Worm (Caenorhabditis elegans) whole organism, L1 larva: ENCODE data around the gene abch-1.

Source experiments
- C04F5.9 ChIP-seq: sonication (generic microtip); optimal IDR thresholded peaks from 2 replicates; lab custom pipeline; 2016; ENCODE audit warnings: missing genetic modification characterization, missing compliant biosample characterization
- C16A3.4 ChIP-seq: fragments of 150-350 bp; optimal IDR thresholded peaks from 2 replicates; lab custom pipeline; 2014; ENCODE audit warnings: missing biosample characterization, missing genetic modification characterization
- C34B4.2 ChIP-seq: sonication (generic microtip); optimal IDR thresholded peaks from 2 replicates; lab custom pipeline; 2017; ENCODE audit warnings: mild to moderate bottlenecking, missing genetic modification characterization, missing compliant biosample characterization
- Y116A8C.19 ChIP-seq: sonication (generic microtip); optimal IDR thresholded peaks from 2 replicates; lab custom pipeline; 2016; ENCODE audit warnings: missing compliant biosample characterization, missing genetic modification characterization, borderline replicate concordance
- aha-1 ChIP-seq: fragments of 150-350 bp; optimal IDR thresholded peaks from 2 replicates; lab custom pipeline; 2014; ENCODE audit warnings: missing biosample characterization, missing genetic modification characterization
- alr-1 ChIP-seq: fragments of 200-800 bp; sonication (Bioruptor generic); optimal IDR thresholded peaks from 2 replicates; lab custom pipeline; 2018; ENCODE audit warnings: borderline replicate concordance, mild to moderate bottlenecking, missing genetic modification characterization, missing compliant biosample characterization
- aly-2 ChIP-seq: fragments of 150-350 bp; optimal IDR thresholded peaks from 2 replicates; lab custom pipeline; 2014; ENCODE audit warnings: missing biosample characterization, missing genetic modification characterization
- ceh-63 ChIP-seq: fragments of 200-800 bp; sonication (Bioruptor generic); optimal IDR thresholded peaks from 2 replicates; lab custom pipeline; 2018; ENCODE audit warnings: mild to moderate bottlenecking, missing genetic modification characterization, missing compliant biosample characterization
- ceh-8 ChIP-seq: fragments of 200-800 bp; sonication (Bioruptor generic); optimal IDR thresholded peaks from 2 replicates; lab custom pipeline; 2018; ENCODE audit warnings: mild to moderate bottlenecking, missing genetic modification characterization, moderate library complexity, missing compliant biosample characterization
- ceh-88 ChIP-seq: fragments of 200-800 bp; sonication (Bioruptor generic); IDR thresholded peaks from 2 replicates; pipeline ENCODE4 v1.3.6; 2022; ENCODE audit warnings: missing genetic modification characterization, missing compliant biosample characterization
- dsc-1 ChIP-seq: sonication (generic microtip); optimal IDR thresholded peaks from 2 replicates; lab custom pipeline; 2016; ENCODE audit warnings: mild to moderate bottlenecking, missing genetic modification characterization, missing compliant biosample characterization
- efl-1 ChIP-seq, 4 experiments: fragments of 150-350 bp; optimal IDR thresholded peaks in 3 of 4; peaks in 1 of 4; 1 replicate in 1 of 4; 2 replicates in 3 of 4; lab custom pipeline; 2014; ENCODE audit warnings: missing biosample characterization in 2 of 4, missing genetic modification characterization in 2 of 4, missing genetic modification reagents in 2 of 4
- egl-13 ChIP-seq: sonication (generic microtip); optimal IDR thresholded peaks from 2 replicates; lab custom pipeline; 2016; ENCODE audit warnings: missing genotype, missing genetic modification reagents, missing genetic modification characterization, missing compliant biosample characterization
- elt-2 ChIP-seq: sonication (generic microtip); optimal IDR thresholded peaks from 2 replicates; lab custom pipeline; 2016; ENCODE audit warnings: missing genetic modification characterization, mild to moderate bottlenecking, inconsistent platforms, missing compliant biosample characterization, missing genetic modification reagents
- ets-5 ChIP-seq: fragments of 200-800 bp; sonication (Bioruptor generic); IDR thresholded peaks from 2 replicates; pipeline ENCODE4 v1.3.6; 2022; ENCODE audit warnings: missing genetic modification characterization, missing compliant biosample characterization
- fkh-8 ChIP-seq: sonication (generic microtip); optimal IDR thresholded peaks from 2 replicates; lab custom pipeline; 2016; ENCODE audit warnings: mild to moderate bottlenecking, missing genetic modification characterization, missing compliant biosample characterization
- fos-1 ChIP-seq: fragments of 150-350 bp; optimal IDR thresholded peaks from 2 replicates; lab custom pipeline; 2014; ENCODE audit warnings: missing biosample characterization, missing genetic modification characterization
- grh-1 ChIP-seq: fragments of 200-800 bp; sonication (Bioruptor generic); IDR thresholded peaks from 2 replicates; pipeline ENCODE4 v1.3.6; 2022; ENCODE audit warnings: missing genetic modification reagents, missing genetic modification characterization, missing compliant biosample characterization
- hlh-17 ChIP-seq: fragments of 200-800 bp; sonication (Bioruptor generic); optimal IDR thresholded peaks from 2 replicates; lab custom pipeline; 2018; ENCODE audit warnings: missing genetic modification characterization, mild to moderate bottlenecking, missing compliant biosample characterization, moderate library complexity, borderline replicate concordance
- hpl-2 ChIP-seq: fragments of 150-350 bp; optimal IDR thresholded peaks from 2 replicates; lab custom pipeline; 2014; ENCODE audit warnings: missing biosample characterization, missing genetic modification reagents, missing genetic modification characterization
- irx-1 ChIP-seq: sonication (generic microtip); optimal IDR thresholded peaks from 2 replicates; lab custom pipeline; 2016; ENCODE audit warnings: missing genetic modification characterization, missing compliant biosample characterization
- isw-1 ChIP-seq: fragments of 200-800 bp; sonication (Bioruptor generic); IDR thresholded peaks from 2 replicates; pipeline ENCODE4 v1.3.6; 2022; ENCODE audit warnings: missing genetic modification characterization, missing compliant biosample characterization
- jun-1 ChIP-seq: fragments of 150-350 bp; optimal IDR thresholded peaks from 2 replicates; lab custom pipeline; 2014; ENCODE audit warnings: missing biosample characterization, missing genetic modification reagents, missing genetic modification characterization
- lin-14 ChIP-seq: fragments of 200-800 bp; sonication (Bioruptor generic); optimal IDR thresholded peaks from 2 replicates; lab custom pipeline; 2018; ENCODE audit warnings: mild to moderate bottlenecking, missing genetic modification characterization, moderate library complexity, missing compliant biosample characterization
- lin-15B ChIP-seq: fragments of 150-350 bp; sonication (generic microtip); optimal IDR thresholded peaks from 3 replicates; lab custom pipeline; 2014; ENCODE audit warnings: missing biosample characterization, missing genetic modification characterization
- lin-35 ChIP-seq, 2 experiments: fragments of 150-350 bp; optimal IDR thresholded peaks; 2 replicates each; lab custom pipeline; 2014; ENCODE audit warnings: missing biosample characterization in 2 of 2, missing genetic modification characterization in 2 of 2, missing genetic modification reagents in 2 of 2
- lin-39 ChIP-seq: fragments of 150-350 bp; optimal IDR thresholded peaks from 2 replicates; lab custom pipeline; 2014; ENCODE audit warnings: missing biosample characterization, missing genetic modification reagents, missing genetic modification characterization
- lsy-2 ChIP-seq, 2 experiments: fragments of 150-350 bp; optimal IDR thresholded peaks; 2 replicates each; lab custom pipeline; 2014; ENCODE audit warnings: missing biosample characterization in 2 of 2, missing genetic modification characterization in 2 of 2
- mab-9 ChIP-seq: fragments of 200-800 bp; sonication (Bioruptor generic); IDR thresholded peaks from 2 replicates; pipeline ENCODE4 v1.3.6; 2022; ENCODE audit warnings: missing genetic modification reagents, missing genetic modification characterization, missing compliant biosample characterization
- mdl-1 ChIP-seq, 2 experiments: fragments of 150-350 bp; optimal IDR thresholded peaks; 2 replicates each; lab custom pipeline; 2014 to 2017; ENCODE audit warnings: missing biosample characterization in 2 of 2, missing genetic modification characterization in 2 of 2, inconsistent platforms in 1 of 2
- mef-2 ChIP-seq: fragments of 150-350 bp; optimal IDR thresholded peaks from 2 replicates; lab custom pipeline; 2014; ENCODE audit warnings: missing biosample characterization, missing genetic modification characterization
- nhr-12 ChIP-seq: sonication (generic microtip); optimal IDR thresholded peaks from 2 replicates; lab custom pipeline; 2017; ENCODE audit warnings: missing biosample characterization, missing genetic modification characterization
- nhr-20 ChIP-seq: sonication (generic microtip); optimal IDR thresholded peaks from 2 replicates; lab custom pipeline; 2016; ENCODE audit warnings: mild to moderate bottlenecking, missing genetic modification characterization, missing compliant biosample characterization
- nhr-47 ChIP-seq: sonication (generic microtip); optimal IDR thresholded peaks from 2 replicates; lab custom pipeline; 2016; ENCODE audit warnings: mild to moderate bottlenecking, missing genetic modification characterization, moderate library complexity, missing compliant biosample characterization
- nhr-71 ChIP-seq: sonication (generic microtip); optimal IDR thresholded peaks from 2 replicates; lab custom pipeline; 2016; ENCODE audit warnings: mild to moderate bottlenecking, missing genetic modification characterization, moderate library complexity, missing compliant biosample characterization
- nhr-76 ChIP-seq: sonication (generic microtip); optimal IDR thresholded peaks from 2 replicates; lab custom pipeline; 2017; ENCODE audit warnings: missing biosample characterization, missing genetic modification characterization
- nhr-77 ChIP-seq: fragments of 150-350 bp; optimal IDR thresholded peaks from 2 replicates; lab custom pipeline; 2014; ENCODE audit warnings: missing biosample characterization, missing genetic modification characterization
- nhr-85 ChIP-seq: sonication (generic microtip); peaks from one replicate; lab custom pipeline; 2016; ENCODE audit warnings: missing genetic modification characterization, inconsistent platforms, missing compliant biosample characterization
- pag-3 ChIP-seq: sonication (generic microtip); optimal IDR thresholded peaks from 2 replicates; lab custom pipeline; 2017; ENCODE audit warnings: missing genetic modification characterization, mild to moderate bottlenecking, missing compliant biosample characterization, antibody characterized with exemption, borderline replicate concordance; ENCODE audit not compliant: insufficient read depth
- pax-3 ChIP-seq: fragments of 200-800 bp; sonication (Bioruptor generic); optimal IDR thresholded peaks from 2 replicates; lab custom pipeline; 2018; ENCODE audit warnings: mild to moderate bottlenecking, missing genetic modification characterization, moderate library complexity, missing compliant biosample characterization
- rnt-1 ChIP-seq: sonication (generic microtip); optimal IDR thresholded peaks from 2 replicates; lab custom pipeline; 2016; ENCODE audit warnings: mild to moderate bottlenecking, missing genetic modification characterization, moderate library complexity, missing compliant biosample characterization
- skn-1 ChIP-seq: fragments of 150-350 bp; optimal IDR thresholded peaks from 2 replicates; lab custom pipeline; 2014; ENCODE audit warnings: missing biosample characterization, missing genetic modification characterization
- snpc-4 ChIP-seq: fragments of 150-350 bp; optimal IDR thresholded peaks from 2 replicates; lab custom pipeline; 2014; ENCODE audit warnings: missing biosample characterization, missing genetic modification characterization
- snu-23 ChIP-seq: sonication (generic microtip); optimal IDR thresholded peaks from 2 replicates; lab custom pipeline; 2016; ENCODE audit warnings: missing genetic modification characterization, missing compliant biosample characterization
- sup-37 ChIP-seq: fragments of 200-800 bp; sonication (Bioruptor generic); optimal IDR thresholded peaks from 2 replicates; lab custom pipeline; 2018; ENCODE audit warnings: mild to moderate bottlenecking, missing genetic modification characterization, missing compliant biosample characterization
- swsn-7 ChIP-seq: sonication (generic microtip); optimal IDR thresholded peaks from 2 replicates; lab custom pipeline; 2016; ENCODE audit warnings: missing genetic modification characterization, missing compliant biosample characterization
- tlp-1 ChIP-seq: fragments of 150-350 bp; optimal IDR thresholded peaks from 2 replicates; lab custom pipeline; 2014; ENCODE audit warnings: missing biosample characterization, missing genetic modification characterization
- unc-130 ChIP-seq: fragments of 150-350 bp; optimal IDR thresholded peaks from 2 replicates; lab custom pipeline; 2017; ENCODE audit warnings: missing biosample characterization, missing genetic modification characterization, inconsistent platforms
- unc-86 ChIP-seq: sonication (generic microtip); optimal IDR thresholded peaks from 2 replicates; lab custom pipeline; 2016; ENCODE audit warnings: missing genetic modification characterization, missing compliant biosample characterization
- unc-98 ChIP-seq: fragments of 200-800 bp; sonication (Bioruptor generic); IDR thresholded peaks from 2 replicates; pipeline ENCODE4 v1.3.6; 2022; ENCODE audit warnings: missing genetic modification characterization, missing compliant biosample characterization
- ztf-11 ChIP-seq, 2 experiments: sonication (generic microtip); optimal IDR thresholded peaks; 2 replicates each; lab custom pipeline; 2016 to 2017; ENCODE audit warnings: missing genetic modification characterization in 2 of 2, missing biosample characterization in 1 of 2, missing compliant biosample characterization in 1 of 2
- ztf-4 ChIP-seq: fragments of 150-350 bp; optimal IDR thresholded peaks from 2 replicates; lab custom pipeline; 2014; ENCODE audit warnings: missing biosample characterization, missing genetic modification characterization

Gene abch-1

ce11 chrII:6561300-6561699, 29.9 kb upstream of the abch-1 start, which contains the start of gene F18C5.10 (continued):
- TF ChIP-seq isw-1 (no peak), C04F5.9 (tag; lab: Kevin White, UChicago) (no peak), rnt-1 (tag; lab: Kevin White, UChicago) (peak; percentile 16), C16A3.4 (peak; percentile 20), mef-2 (tag; lab: Kevin White, UChicago) (no peak), aly-2 (tag; lab: Kevin White, UChicago) (no peak), pax-3 (tag; lab: Kevin White, UChicago) (no peak), unc-86 (tag; lab: Kevin White, UChicago) (no peak), ztf-11 (tag; optimal IDR thresholded peaks at IDR 0.05; lab: Kevin White, UChicago) (no peak), lin-39 (tag; lab: Kevin White, UChicago) (no peak), fos-1 (tag; lab: Kevin White, UChicago) (no peak), ceh-63 (GFP tag; lab: Kevin White, UChicago) (no peak), pag-3 (no peak), grh-1 (GFP tag; lab: Robert Waterston, UW) (no peak), lin-35 (GFP tag; optimal IDR thresholded peaks at IDR 0.05; lab: Kevin White, UChicago) (peak in 1 of 2 experiments; percentile 44), sup-37 (GFP tag; lab: Kevin White, UChicago) (no peak), hpl-2 (GFP tag; lab: Kevin White, UChicago) (no peak), tlp-1 (no peak), C34B4.2 (tag; lab: Kevin White, UChicago) (no peak), elt-2 (tag; lab: Kevin White, UChicago) (no peak), aha-1 (tag; lab: Kevin White, UChicago) (no peak), lin-15B (tag; lab: Kevin White, UChicago) (no peak), ceh-8 (GFP tag; lab: Kevin White, UChicago) (no peak), nhr-20 (no peak), fkh-8 (tag; lab: Kevin White, UChicago) (no peak), mab-9 (GFP tag; lab: Robert Waterston, UW) (no peak), nhr-85 (tag; lab: Kevin White, UChicago) (no peak), nhr-12 (no peak), egl-13 (tag; lab: Kevin White, UChicago) (no peak), ztf-4 (tag; lab: Kevin White, UChicago) (no peak), alr-1 (tag; lab: Kevin White, UChicago) (no peak), ceh-88 (no peak), efl-1 (optimal IDR thresholded peaks at IDR 0.05; lab: Kevin White, UChicago) (no peak), efl-1 (GFP tag; optimal IDR thresholded peaks at IDR 0.05 in 1 of 2; lab: Kevin White, UChicago) (no peak), nhr-71 (tag; lab: Kevin White, UChicago) (no peak), hlh-17 (no peak), mdl-1 (tag; optimal IDR thresholded peaks at IDR 0.05; lab: Kevin White, UChicago) (peak in 1 of 2 experiments; percentile 1), Y116A8C.19 (tag; lab: Kevin White, UChicago) (no peak), nhr-77 (tag; lab: Kevin White, UChicago) (no peak), lin-14 (GFP tag; lab: Kevin White, UChicago) (no peak), dsc-1 (no peak), irx-1 (no peak), swsn-7 (tag; lab: Kevin White, UChicago) (no peak), lsy-2 (tag; optimal IDR thresholded peaks at IDR 0.05; lab: Kevin White, UChicago) (peak in 1 of 2 experiments; percentile 26), snpc-4 (tag; lab: Kevin White, UChicago) (no peak), unc-130 (tag; lab: Kevin White, UChicago) (no peak), unc-98 (GFP tag; lab: Robert Waterston, UW) (no peak), ets-5 (no peak), nhr-76 (no peak), skn-1 (tag; lab: Kevin White, UChicago) (no peak), snu-23 (GFP tag; lab: Kevin White, UChicago) (peak; percentile 11), jun-1 (tag; lab: Kevin White, UChicago) (no peak), nhr-47 (tag; lab: Kevin White, UChicago) (no peak)
